Fruit fly (Drosophila melanogaster): ENCODE results near the gene CG10026.

Gene CG10026

DNA sequence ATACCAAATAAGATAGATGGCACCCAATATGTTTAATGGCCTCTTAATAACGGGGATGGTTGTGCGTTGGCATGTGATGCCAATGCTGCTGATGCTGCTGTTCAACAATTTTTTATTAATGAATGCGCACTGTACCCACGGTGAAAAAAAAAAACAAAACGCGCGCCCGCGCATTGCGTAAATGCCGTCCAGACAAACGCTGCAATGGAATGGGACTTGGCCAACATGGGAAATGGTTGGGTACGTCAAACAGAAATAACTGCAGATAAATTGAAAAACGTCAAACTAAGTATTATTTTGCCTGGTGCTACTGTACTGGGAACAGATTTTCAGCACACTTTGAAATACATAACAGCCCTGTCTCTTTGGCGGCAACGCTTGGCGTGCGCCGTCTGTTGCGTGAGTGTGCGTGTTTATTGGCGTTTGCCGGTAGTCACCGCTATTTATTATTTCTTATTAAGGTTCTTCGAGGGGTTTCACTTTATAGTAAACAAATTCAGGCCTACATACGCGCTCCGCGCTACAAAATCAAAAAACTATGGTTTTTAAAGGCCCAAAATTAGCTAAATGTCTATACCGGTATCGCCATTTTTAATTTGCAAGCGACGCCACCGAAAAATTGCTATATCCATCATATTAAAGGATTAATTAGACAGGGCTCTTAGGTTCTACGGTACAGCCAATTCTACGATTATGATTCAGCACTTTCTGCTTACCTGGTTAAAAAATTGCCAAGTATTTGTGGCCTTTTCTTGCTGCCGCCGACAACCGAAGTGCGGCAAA lies 1.3 kb upstream of the CG10026 start (continued):
- TF ChIP-seq Ets65A (GFP tag) (peak; percentile 93), unc-4 (GFP tag; IDR thresholded peaks at IDR 0.05; ENCODE audit: partially characterized antibody) (no peak), dmrt11E (tag; optimal IDR thresholded peaks at IDR 0.05) (no peak), Jarid2 (GFP tag; optimal IDR thresholded peaks at IDR 0.05) (no peak), az2 (GFP tag; optimal IDR thresholded peaks at IDR 0.05) (peak; percentile 22), crc (GFP tag; optimal IDR thresholded peaks at IDR 0.05) (no peak), D19B (GFP tag; optimal IDR thresholded peaks at IDR 0.05) (no peak), scrt (GFP tag; optimal IDR thresholded peaks at IDR 0.05) (no peak), ERR (GFP tag; optimal IDR thresholded peaks at IDR 0.05) (no peak), CG34224 (GFP tag; IDR thresholded peaks at IDR 0.05; ENCODE audit: partially characterized antibody) (peak; percentile 21; the same call in 2 of the 3 replicates), ATbp (GFP tag; optimal IDR thresholded peaks at IDR 0.05) (no peak), MTF-1 (GFP tag; optimal IDR thresholded peaks at IDR 0.05; ENCODE audit: borderline replicate concordance) (no peak), CG6765 (GFP tag; optimal IDR thresholded peaks at IDR 0.05) (no peak), CG7963 (GFP tag; IDR thresholded peaks at IDR 0.05; ENCODE audit: partially characterized antibody) (0 out of 3 replicates have a peak, but pooled peaks have one; percentile 17), shn (GFP tag; optimal IDR thresholded peaks at IDR 0.05) (no peak), CG16813 (GFP tag; IDR thresholded peaks at IDR 0.05; ENCODE audit: partially characterized antibody) (no peak), sima (GFP tag; optimal IDR thresholded peaks at IDR 0.05) (no peak), Dip3 (GFP tag; optimal IDR thresholded peaks at IDR 0.05) (peak; percentile 34), CG6683 (GFP tag; optimal IDR thresholded peaks at IDR 0.05) (no peak), nerfin-1 (tag; optimal IDR thresholded peaks at IDR 0.05) (peak; percentile 97), sc (optimal IDR thresholded peaks at IDR 0.05) (no peak), sc (GFP tag; optimal IDR thresholded peaks at IDR 0.05) (no peak), Ravus (GFP tag; IDR thresholded peaks at IDR 0.05) (no peak), CG10209 (GFP tag; optimal IDR thresholded peaks at IDR 0.05) (no peak), CG17829 (tag; optimal IDR thresholded peaks at IDR 0.05) (no peak), pb (GFP tag; optimal IDR thresholded peaks at IDR 0.05) (no peak), Chrac-16 (GFP tag; optimal IDR thresholded peaks at IDR 0.05) (peak; percentile 10), ara (GFP tag; IDR thresholded peaks at IDR 0.05) (no peak), jigr1 (GFP tag; IDR thresholded peaks at IDR 0.05) (no peak), CG15073 (GFP tag; optimal IDR thresholded peaks at IDR 0.05) (no peak), HHEX (GFP tag; optimal IDR thresholded peaks at IDR 0.05) (no peak), odd (GFP tag; optimal IDR thresholded peaks at IDR 0.05) (peak; percentile 7), Hr3 (GFP tag; optimal IDR thresholded peaks at IDR 0.05) (peak; percentile 21), fd96Cb (tag; optimal IDR thresholded peaks at IDR 0.05) (no peak), Gsc (GFP tag; IDR thresholded peaks at IDR 0.05) (no peak), pan (optimal IDR thresholded peaks at IDR 0.05) (no peak), pan (GFP tag; optimal IDR thresholded peaks at IDR 0.05 in 1 of 2, IDR thresholded peaks at IDR 0.05 in 1 of 2) (peak in 1 of 2 experiments; percentile 26), CG17361 (GFP tag; IDR thresholded peaks at IDR 0.05) (no peak), Med (GFP tag) (peak; percentile 63), eyg (GFP tag; optimal IDR thresholded peaks at IDR 0.05) (no peak), cg (GFP tag; optimal IDR thresholded peaks at IDR 0.05) (peak; percentile 85), slbo (GFP tag; IDR thresholded peaks at IDR 0.05) (peak; percentile 60), sug (tag; optimal IDR thresholded peaks at IDR 0.05) (no peak), so (GFP tag; IDR thresholded peaks at IDR 0.05) (no peak), Hr78 (GFP tag; optimal IDR thresholded peaks at IDR 0.05) (no peak), CG4820 (GFP tag; optimal IDR thresholded peaks at IDR 0.05) (no peak), Atf3 (GFP tag; optimal IDR thresholded peaks at IDR 0.05) (no peak), NK7.1 (GFP tag; optimal IDR thresholded peaks at IDR 0.05) (no peak), trem (tag; optimal IDR thresholded peaks at IDR 0.05) (no peak), CG33213 (GFP tag; optimal IDR thresholded peaks at IDR 0.05) (no peak)
